Worm (Caenorhabditis elegans): ENCODE results near the gene srx-60.

srx-60 gene

ce11 chrV:7413107-7413774 lies 12.6 kb downstream of the srx-60 start, which contains the start of gene F18E3.11:
Gene F18E3.11, plus strand, starts transcription at chrV:7413482.
- TF ChIP-seq tbx-9 (tag; optimal IDR thresholded peaks at IDR 0.05; ENCODE audit: borderline replicate concordance) (no peak), ztf-26 (tag; optimal IDR thresholded peaks at IDR 0.05) (peak; percentile 57), C06A6.2 (GFP tag; conservative IDR thresholded peaks at IDR 0.05) (0 out of 2 replicates have a peak, but pooled peaks have one; percentile 15), ama-1 (optimal IDR thresholded peaks at IDR 0.05) (peak; percentile 97), ama-1 (GFP tag; optimal IDR thresholded peaks at IDR 0.05) (no peak), snpc-1.3 (tag; optimal IDR thresholded peaks at IDR 0.05; ENCODE audit: insufficient read depth) (no peak), F37B4.10 (GFP tag; IDR thresholded peaks at IDR 0.05) (no peak), lin-40 (tag; optimal IDR thresholded peaks at IDR 0.05) (peak; percentile 48)

ce11 chrV:7414909-7415308 lies 14.2 kb downstream of the srx-60 start, which contains the start of gene F18E3.12:
Gene F18E3.12, plus strand, starts transcription at chrV:7414985.
- TF ChIP-seq ama-1 (optimal IDR thresholded peaks at IDR 0.05) (peak; percentile 94), ama-1 (GFP tag; optimal IDR thresholded peaks at IDR 0.05) (no peak), K12H6.12 (tag; optimal IDR thresholded peaks at IDR 0.05) (no peak)

- 0 out of 2 replicates have a peak, but pooled peaks have one; percentile 27 for TF ChIP-seq lin-26 (GFP tag; IDR thresholded peaks at IDR 0.05)
- peak; percentile 21 for TF ChIP-seq F22D6.2 (tag; optimal IDR thresholded peaks at IDR 0.05)
- TF ChIP-seq Y53G8AR.9 (GFP tag; conservative IDR thresholded peaks at IDR 0.05) = 0 out of 2 replicates have a peak, but pooled peaks have one; percentile 33
- no peak for TF ChIP-seq attf-6 (GFP tag; IDR thresholded peaks at IDR 0.05)
- peak; percentile 34; the same call in 1 of the 2 replicates for TF ChIP-seq C06A6.2 (GFP tag; conservative IDR thresholded peaks at IDR 0.05)
- peak; percentile 35 for TF ChIP-seq lin-40 (tag; optimal IDR thresholded peaks at IDR 0.05)
- TF ChIP-seq ZK185.1 (tag; optimal IDR thresholded peaks at IDR 0.05; ENCODE audit: poor library complexity, severe bottlenecking) = peak; percentile 43
- TF ChIP-seq ztf-26 (tag; optimal IDR thresholded peaks at IDR 0.05) = peak; percentile 79
- TF ChIP-seq egl-18 (GFP tag; IDR thresholded peaks at IDR 0.05) = no peak
- TF ChIP-seq chd-7 (tag; optimal IDR thresholded peaks at IDR 0.05) = peak; percentile 7
- peak; percentile 74 for TF ChIP-seq nfyb-1 (GFP tag; IDR thresholded peaks at IDR 0.05)
- TF ChIP-seq lin-35 (GFP tag; optimal IDR thresholded peaks at IDR 0.05) = no peak
- peak; percentile 76 for TF ChIP-seq somi-1 (GFP tag; optimal IDR thresholded peaks at IDR 0.05)
- TF ChIP-seq ama-1 (optimal IDR thresholded peaks at IDR 0.05) = peak; percentile 96
- TF ChIP-seq ama-1 (GFP tag; optimal IDR thresholded peaks at IDR 0.05) = no peak
- TF ChIP-seq K11D2.4 (GFP tag; IDR thresholded peaks at IDR 0.05) = 0 out of 2 replicates have a peak, but pooled peaks have one; percentile 13
- TF ChIP-seq tbx-9 (tag; optimal IDR thresholded peaks at IDR 0.05; ENCODE audit: borderline replicate concordance) = no peak
- TF ChIP-seq atf-7 (tag; optimal IDR thresholded peaks at IDR 0.05) = peak; percentile 69
Measured at ce11 chrV:7415780-7416428, 15.2 kb downstream of the srx-60 start, which contains the start of gene F18E3.13. Gene F18E3.13, plus strand, starts transcription at chrV:7416164.

- TF ChIP-seq rpc-1 (optimal IDR thresholded peaks at IDR 0.05) (no peak), rpc-1 (tag; optimal IDR thresholded peaks at IDR 0.05) (no peak), pha-4 (tag; optimal IDR thresholded peaks at IDR 0.05) (no peak), F23B12.7 (tag; optimal IDR thresholded peaks at IDR 0.05; ENCODE audit: insufficient read depth) (no peak), hrde-1 (tag; optimal IDR thresholded peaks at IDR 0.05; ENCODE audit: borderline replicate concordance) (no peak), ztf-22 (GFP tag; optimal IDR thresholded peaks at IDR 0.05) (no peak), hlh-12 (tag; optimal IDR thresholded peaks at IDR 0.05) (no peak), lsy-27 (tag; optimal IDR thresholded peaks at IDR 0.05; ENCODE audit: borderline replicate concordance, insufficient read depth) (no peak), Y95B8A.8 (GFP tag; IDR thresholded peaks at IDR 0.05) (no peak), ceh-58 (GFP tag; IDR thresholded peaks at IDR 0.05) (no peak)
Measured at ce11 chrV:7416569-7416968, 15.9 kb downstream of the srx-60 start.

Data from whole organism, young adult.